Fruit fly (Drosophila melanogaster) whole organism, prepupa: ENCODE results near the gene WASp.
A peak's percentile ranks its signal among the peaks of the same experiment; 100 is the strongest.

Experiments used
- CG10631 ChIP-seq: fragments of 200-800 bp; sonication (Bioruptor generic); optimal IDR thresholded peaks from 2 replicates; lab custom pipeline; 2016; ENCODE audit warnings: missing biosample characterization, missing genetic modification characterization
- CG11762 ChIP-seq: fragments of 200-800 bp; sonication (Bioruptor generic); optimal IDR thresholded peaks from 3 replicates; lab custom pipeline; 2016; ENCODE audit warnings: missing biosample characterization, missing genetic modification characterization; ENCODE audit not compliant: insufficient read depth
- CG1621 ChIP-seq: fragments of 200-800 bp; sonication (Bioruptor generic); optimal IDR thresholded peaks from 3 replicates; lab custom pipeline; 2018; ENCODE audit warnings: missing biosample characterization, mild to moderate bottlenecking, missing genetic modification characterization
- CG31627 ChIP-seq: fragments of 200-800 bp; sonication (Bioruptor generic); optimal IDR thresholded peaks from 3 replicates; lab custom pipeline; 2016; ENCODE audit warnings: missing biosample characterization, missing genetic modification characterization
- CG34406 ChIP-seq: fragments of 200-800 bp; sonication (Bioruptor generic); optimal IDR thresholded peaks from 3 replicates; lab custom pipeline; 2016; ENCODE audit warnings: missing biosample characterization, missing genetic modification characterization
- CG3919 ChIP-seq: fragments of 200-800 bp; sonication (Bioruptor generic); optimal IDR thresholded peaks from 3 replicates; lab custom pipeline; 2016; ENCODE audit warnings: missing biosample characterization, missing genetic modification characterization
- CG6276 ChIP-seq: fragments of 200-800 bp; sonication (Bioruptor generic); optimal IDR thresholded peaks from 2 replicates; lab custom pipeline; 2017; ENCODE audit warnings: missing biosample characterization, mild to moderate bottlenecking, missing genetic modification characterization
- CG6792 ChIP-seq: fragments of 200-800 bp; sonication (Bioruptor generic); optimal IDR thresholded peaks from 3 replicates; lab custom pipeline; 2016; ENCODE audit warnings: missing biosample characterization, missing genetic modification characterization
- CG7368 ChIP-seq: fragments of 200-800 bp; sonication (Bioruptor generic); optimal IDR thresholded peaks from 3 replicates; lab custom pipeline; 2016; ENCODE audit warnings: missing biosample characterization, missing genetic modification characterization
- CG8119 ChIP-seq: fragments of 200-800 bp; sonication (Bioruptor generic); IDR thresholded peaks from 3 replicates; pipeline ENCODE4 v1.3.6; 2022; ENCODE audit warnings: missing biosample characterization, missing genetic modification characterization
- CG8319 ChIP-seq: fragments of 200-800 bp; sonication (Bioruptor generic); optimal IDR thresholded peaks from 3 replicates; lab custom pipeline; 2016; ENCODE audit warnings: missing biosample characterization, missing genetic modification characterization
- Eip78C ChIP-seq: fragments of 200-800 bp; sonication (Bioruptor generic); peaks from one replicate; lab custom pipeline; 2016; ENCODE audit warnings: missing biosample characterization, missing genetic modification characterization
- Eip93F ChIP-seq: fragments of 200-800 bp; sonication (Bioruptor generic); optimal IDR thresholded peaks from 2 replicates; lab custom pipeline; 2016; ENCODE audit warnings: missing biosample characterization, mild to moderate bottlenecking, missing genetic modification characterization
- Ets21C ChIP-seq: fragments of 200-800 bp; sonication (Bioruptor generic); optimal IDR thresholded peaks from 3 replicates; lab custom pipeline; 2016; ENCODE audit warnings: missing biosample characterization, missing genetic modification characterization
- Gug ChIP-seq: fragments of 200-800 bp; sonication (Bioruptor generic); IDR thresholded peaks from 2 replicates; pipeline ENCODE4 v1.3.6; 2022; ENCODE audit warnings: missing biosample characterization, missing genetic modification characterization
- Hr38 ChIP-seq: sonication (Bioruptor generic); optimal IDR thresholded peaks from 2 replicates; lab custom pipeline; 2016; ENCODE audit warnings: missing biosample characterization, missing genetic modification characterization
- Hr39 ChIP-seq: fragments of 200-800 bp; sonication (Bioruptor generic); optimal IDR thresholded peaks from 2 replicates; lab custom pipeline; 2016; ENCODE audit warnings: missing biosample characterization, missing genetic modification characterization
- Sox14 ChIP-seq: fragments of 200-800 bp; sonication (Bioruptor generic); optimal IDR thresholded peaks from 3 replicates; lab custom pipeline; 2016; ENCODE audit warnings: missing biosample characterization, missing genetic modification characterization
- Sox15 ChIP-seq: fragments of 200-800 bp; sonication (Bioruptor generic); optimal IDR thresholded peaks from 3 replicates; lab custom pipeline; 2016; ENCODE audit warnings: missing biosample characterization, missing genetic modification characterization
- achi ChIP-seq: fragments of 200-800 bp; sonication (Bioruptor generic); optimal IDR thresholded peaks from 3 replicates; lab custom pipeline; 2016; ENCODE audit warnings: missing biosample characterization, missing genetic modification characterization
- cyc ChIP-seq: fragments of 200-800 bp; sonication (Bioruptor generic); optimal IDR thresholded peaks from 3 replicates; lab custom pipeline; 2016; ENCODE audit warnings: missing biosample characterization, missing genetic modification characterization
- dsx ChIP-seq: fragments of 200-800 bp; optimal IDR thresholded peaks from 3 replicates; lab custom pipeline; 2019; ENCODE audit warnings: missing biosample characterization, mild to moderate bottlenecking, missing genetic modification characterization, moderate library complexity; ENCODE audit not compliant: poor library complexity, severe bottlenecking
- esn ChIP-seq: fragments of 200-800 bp; sonication (Bioruptor generic); optimal IDR thresholded peaks from 2 replicates; lab custom pipeline; 2016; ENCODE audit warnings: missing biosample characterization, mild to moderate bottlenecking, missing genetic modification characterization, moderate library complexity
- fd59A ChIP-seq: fragments of 200-800 bp; sonication (Bioruptor generic); optimal IDR thresholded peaks from 2 replicates; lab custom pipeline; 2017; ENCODE audit warnings: missing biosample characterization, mild to moderate bottlenecking, missing genetic modification characterization, missing genetic modification reagents
- fkh ChIP-seq: fragments of 200-800 bp; sonication (Bioruptor generic); optimal IDR thresholded peaks from 3 replicates; lab custom pipeline; 2017; ENCODE audit warnings: missing biosample characterization, mild to moderate bottlenecking, missing genetic modification characterization, moderate library complexity
- lz ChIP-seq: fragments of 200-800 bp; sonication (Bioruptor generic); optimal IDR thresholded peaks from 3 replicates; lab custom pipeline; 2016; ENCODE audit warnings: missing biosample characterization, missing genetic modification characterization
- ss ChIP-seq, 2 experiments: fragments of 200-800 bp; sonication (Bioruptor generic); optimal IDR thresholded peaks; 2 replicates in 1 of 2; 3 replicates in 1 of 2; lab custom pipeline; 2017 to 2018; ENCODE audit warnings: mild to moderate bottlenecking in 2 of 2, missing biosample characterization in 2 of 2, missing genetic modification characterization in 2 of 2, moderate library complexity in 1 of 2
- svp ChIP-seq: fragments of 200-800 bp; sonication (Bioruptor generic); peaks from one replicate; lab custom pipeline; 2016; ENCODE audit warnings: missing biosample characterization, missing genetic modification characterization
- vri ChIP-seq: fragments of 200-800 bp; sonication (Bioruptor generic); optimal IDR thresholded peaks from 3 replicates; lab custom pipeline; 2016; ENCODE audit warnings: missing biosample characterization, mild to moderate bottlenecking, missing genetic modification characterization

Gene WASp

dm6 chr3R:28840620-28841019 lies 8.8 kb upstream of the WASp start:
- TF ChIP-seq Sox15 (GFP tag; lab: Kevin White, UChicago): no peak
- no peak for TF ChIP-seq CG10631
- TF ChIP-seq Eip78C (GFP tag; lab: Kevin White, UChicago): peak; percentile 57
- TF ChIP-seq svp: peak; percentile 69
- no peak for TF ChIP-seq Sox14 (GFP tag; lab: Kevin White, UChicago)

DNA sequence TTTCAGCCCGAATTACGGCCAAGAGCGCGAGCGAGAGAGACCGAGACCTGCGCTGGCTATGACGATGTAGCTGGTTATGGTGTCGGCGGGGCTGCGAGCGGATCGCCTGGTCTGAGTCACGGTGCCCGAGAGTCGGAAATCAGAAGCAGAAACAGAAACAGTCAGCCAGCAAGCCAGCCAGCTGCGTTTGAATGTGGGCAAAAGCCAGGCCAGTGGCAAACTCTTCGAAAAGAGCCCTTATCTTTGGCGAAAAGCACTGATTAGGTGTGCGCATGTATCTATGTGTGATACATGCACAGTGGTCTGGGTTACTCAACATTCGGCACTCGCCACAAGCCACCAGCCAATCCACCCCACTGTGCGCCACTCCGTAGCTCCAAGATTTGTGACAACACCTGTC lies 652 bp downstream of the WASp start:
- TF ChIP-seq CG7368 (GFP tag; lab: Kevin White, UChicago) (no peak), svp (peak; percentile 37), Eip93F (GFP tag; lab: Kevin White, UChicago) (no peak), vri (peak; percentile 7), CG10631 (no peak), Ets21C (GFP tag; lab: Kevin White, UChicago) (no peak), achi (GFP tag; lab: Kevin White, UChicago) (no peak), Hr38 (GFP tag; lab: Kevin White, UChicago) (no peak), CG1621 (no peak), Sox14 (GFP tag; lab: Kevin White, UChicago) (no peak), CG3919 (GFP tag; lab: Kevin White, UChicago) (no peak)

- peak; percentile 79 for TF ChIP-seq svp
- no peak for TF ChIP-seq CG3919 (GFP tag; lab: Kevin White, UChicago)
- peak; percentile 45 for TF ChIP-seq cyc (GFP tag; lab: Kevin White, UChicago)
- TF ChIP-seq Sox14 (GFP tag; lab: Kevin White, UChicago): peak; percentile 40
- peak; percentile 33 for TF ChIP-seq CG6792 (GFP tag; lab: Kevin White, UChicago)
- peak; percentile 41 for TF ChIP-seq CG34406 (GFP tag; lab: Kevin White, UChicago)
- TF ChIP-seq Sox15 (GFP tag; lab: Kevin White, UChicago): peak; percentile 31
- TF ChIP-seq CG31627: peak; percentile 54
- TF ChIP-seq lz (GFP tag; lab: Kevin White, UChicago): peak; percentile 57
- TF ChIP-seq Hr39 (GFP tag; lab: Kevin White, UChicago): no peak
- peak; percentile 65 for TF ChIP-seq esn (GFP tag; lab: Kevin White, UChicago)
- no peak for TF ChIP-seq fd59A (GFP tag; lab: Kevin White, UChicago)
- TF ChIP-seq achi (GFP tag; lab: Kevin White, UChicago): no peak
- no peak for TF ChIP-seq CG6276
- TF ChIP-seq Gug (GFP tag; lab: Robert Waterston, UW): no peak
- TF ChIP-seq CG1621: no peak
Measured at dm6 chr3R:28830746-28831145, 1.1 kb downstream of the WASp start.

- TF ChIP-seq CG11762 (GFP tag; lab: Kevin White, UChicago) (no peak), CG8319 (no peak), ss (GFP tag; optimal IDR thresholded peaks at IDR 0.05; lab: Kevin White, UChicago) (no peak), Ets21C (GFP tag; lab: Kevin White, UChicago) (no peak), fkh (GFP tag; lab: Kevin White, UChicago) (peak; percentile 72), dsx (GFP tag; lab: Kevin White, UChicago) (no peak)
Measured at dm6 chr3R:28829328-28829916, 2.4 kb downstream of the WASp start.

DNA sequence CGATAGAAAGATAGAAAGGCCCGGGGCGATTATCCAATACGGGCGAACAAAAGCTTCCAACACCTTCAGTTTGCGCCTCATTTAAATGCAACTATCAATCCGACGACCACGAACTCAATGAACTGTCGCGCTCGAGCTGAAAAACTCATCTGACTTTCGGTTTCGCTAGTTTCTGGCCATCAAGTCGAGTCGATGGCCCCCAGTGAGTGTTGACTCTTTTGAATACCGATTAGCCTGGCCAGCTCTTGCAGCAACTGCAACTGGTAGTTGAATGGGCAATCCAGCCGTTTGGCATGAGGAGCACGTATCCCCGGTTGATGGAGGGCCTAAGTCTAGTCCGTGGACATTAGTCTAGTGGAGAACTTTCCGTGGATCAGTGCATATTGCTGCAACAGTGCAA lies 4.6 kb downstream of the WASp start:
- TF ChIP-seq CG8119: no peak
- TF ChIP-seq CG7368 (GFP tag; lab: Kevin White, UChicago): no peak
- no peak for TF ChIP-seq dsx (GFP tag; lab: Kevin White, UChicago)
